Worm (Caenorhabditis elegans) whole organism, L1 larva: ENCODE data around the gene mct-6.
A peak's percentile ranks its signal among the peaks of the same experiment; 100 is the strongest.

ENCODE experiments used
- C04F5.9 ChIP-seq: sonication (generic microtip); optimal IDR thresholded peaks from 2 replicates; lab custom pipeline; 2016; ENCODE audit warnings: missing genetic modification characterization, missing compliant biosample characterization
- aha-1 ChIP-seq: fragments of 150-350 bp; optimal IDR thresholded peaks from 2 replicates; lab custom pipeline; 2014; ENCODE audit warnings: missing biosample characterization, missing genetic modification characterization
- alr-1 ChIP-seq: fragments of 200-800 bp; sonication (Bioruptor generic); optimal IDR thresholded peaks from 2 replicates; lab custom pipeline; 2018; ENCODE audit warnings: borderline replicate concordance, mild to moderate bottlenecking, missing genetic modification characterization, missing compliant biosample characterization
- ama-1 ChIP-seq: fragments of 150-350 bp; optimal IDR thresholded peaks from 2 replicates; lab custom pipeline; 2014
- blmp-1 ChIP-seq: fragments of 150-350 bp; optimal IDR thresholded peaks from 2 replicates; lab custom pipeline; 2014; ENCODE audit warnings: missing biosample characterization, missing genetic modification characterization
- ceh-63 ChIP-seq: fragments of 200-800 bp; sonication (Bioruptor generic); optimal IDR thresholded peaks from 2 replicates; lab custom pipeline; 2018; ENCODE audit warnings: mild to moderate bottlenecking, missing genetic modification characterization, missing compliant biosample characterization
- ceh-8 ChIP-seq: fragments of 200-800 bp; sonication (Bioruptor generic); optimal IDR thresholded peaks from 2 replicates; lab custom pipeline; 2018; ENCODE audit warnings: mild to moderate bottlenecking, missing genetic modification characterization, moderate library complexity, missing compliant biosample characterization
- ceh-88 ChIP-seq: fragments of 200-800 bp; sonication (Bioruptor generic); IDR thresholded peaks from 2 replicates; pipeline ENCODE4 v1.3.6; 2022; ENCODE audit warnings: missing genetic modification characterization, missing compliant biosample characterization
- ceh-90 ChIP-seq: sonication (generic microtip); optimal IDR thresholded peaks from 2 replicates; lab custom pipeline; 2016; ENCODE audit warnings: missing genetic modification characterization, missing compliant biosample characterization
- ces-1 ChIP-seq: fragments of 150-350 bp; optimal IDR thresholded peaks from 2 replicates; lab custom pipeline; 2014; ENCODE audit warnings: missing biosample characterization, missing genetic modification reagents, missing genetic modification characterization
- elt-2 ChIP-seq: sonication (generic microtip); optimal IDR thresholded peaks from 2 replicates; lab custom pipeline; 2016; ENCODE audit warnings: missing genetic modification characterization, mild to moderate bottlenecking, inconsistent platforms, missing compliant biosample characterization, missing genetic modification reagents
- elt-3 ChIP-seq, 6 experiments: fragments of 150-350 bp in 1 of 6; sonication (generic microtip); optimal IDR thresholded peaks; 2 replicates each; lab custom pipeline; 2017 to 2018; ENCODE audit warnings: missing biosample characterization in 6 of 6, missing genetic modification characterization in 6 of 6, inconsistent platforms in 1 of 6
- grh-1 ChIP-seq: fragments of 200-800 bp; sonication (Bioruptor generic); IDR thresholded peaks from 2 replicates; pipeline ENCODE4 v1.3.6; 2022; ENCODE audit warnings: missing genetic modification reagents, missing genetic modification characterization, missing compliant biosample characterization
- hlh-17 ChIP-seq: fragments of 200-800 bp; sonication (Bioruptor generic); optimal IDR thresholded peaks from 2 replicates; lab custom pipeline; 2018; ENCODE audit warnings: missing genetic modification characterization, mild to moderate bottlenecking, missing compliant biosample characterization, moderate library complexity, borderline replicate concordance
- irx-1 ChIP-seq: sonication (generic microtip); optimal IDR thresholded peaks from 2 replicates; lab custom pipeline; 2016; ENCODE audit warnings: missing genetic modification characterization, missing compliant biosample characterization
- jun-1 ChIP-seq: fragments of 150-350 bp; optimal IDR thresholded peaks from 2 replicates; lab custom pipeline; 2014; ENCODE audit warnings: missing biosample characterization, missing genetic modification reagents, missing genetic modification characterization
- lin-13 ChIP-seq: fragments of 150-350 bp; optimal IDR thresholded peaks from 2 replicates; lab custom pipeline; 2014; ENCODE audit warnings: missing biosample characterization, missing genetic modification reagents, missing genetic modification characterization
- lin-14 ChIP-seq: fragments of 200-800 bp; sonication (Bioruptor generic); optimal IDR thresholded peaks from 2 replicates; lab custom pipeline; 2018; ENCODE audit warnings: mild to moderate bottlenecking, missing genetic modification characterization, moderate library complexity, missing compliant biosample characterization
- lin-15B ChIP-seq: fragments of 150-350 bp; sonication (generic microtip); optimal IDR thresholded peaks from 3 replicates; lab custom pipeline; 2014; ENCODE audit warnings: missing biosample characterization, missing genetic modification characterization
- lin-35 ChIP-seq, 2 experiments: fragments of 150-350 bp; optimal IDR thresholded peaks; 2 replicates each; lab custom pipeline; 2014; ENCODE audit warnings: missing biosample characterization in 2 of 2, missing genetic modification characterization in 2 of 2, missing genetic modification reagents in 2 of 2
- lin-39 ChIP-seq: fragments of 150-350 bp; optimal IDR thresholded peaks from 2 replicates; lab custom pipeline; 2014; ENCODE audit warnings: missing biosample characterization, missing genetic modification reagents, missing genetic modification characterization
- mab-9 ChIP-seq: fragments of 200-800 bp; sonication (Bioruptor generic); IDR thresholded peaks from 2 replicates; pipeline ENCODE4 v1.3.6; 2022; ENCODE audit warnings: missing genetic modification reagents, missing genetic modification characterization, missing compliant biosample characterization
- mef-2 ChIP-seq: fragments of 150-350 bp; optimal IDR thresholded peaks from 2 replicates; lab custom pipeline; 2014; ENCODE audit warnings: missing biosample characterization, missing genetic modification characterization
- mep-1 ChIP-seq: fragments of 150-350 bp; optimal IDR thresholded peaks from 2 replicates; lab custom pipeline; 2014; ENCODE audit warnings: missing biosample characterization, missing genetic modification characterization
- nhr-11 ChIP-seq: fragments of 150-350 bp; optimal IDR thresholded peaks from 2 replicates; lab custom pipeline; 2014; ENCODE audit warnings: missing biosample characterization, missing genetic modification characterization
- nhr-12 ChIP-seq: sonication (generic microtip); optimal IDR thresholded peaks from 2 replicates; lab custom pipeline; 2017; ENCODE audit warnings: missing biosample characterization, missing genetic modification characterization
- nhr-20 ChIP-seq: sonication (generic microtip); optimal IDR thresholded peaks from 2 replicates; lab custom pipeline; 2016; ENCODE audit warnings: mild to moderate bottlenecking, missing genetic modification characterization, missing compliant biosample characterization
- nhr-237 ChIP-seq: fragments of 150-350 bp; optimal IDR thresholded peaks from 2 replicates; lab custom pipeline; 2014; ENCODE audit warnings: missing biosample characterization, missing genetic modification characterization
- nhr-71 ChIP-seq: sonication (generic microtip); optimal IDR thresholded peaks from 2 replicates; lab custom pipeline; 2016; ENCODE audit warnings: mild to moderate bottlenecking, missing genetic modification characterization, moderate library complexity, missing compliant biosample characterization
- nhr-77 ChIP-seq: fragments of 150-350 bp; optimal IDR thresholded peaks from 2 replicates; lab custom pipeline; 2014; ENCODE audit warnings: missing biosample characterization, missing genetic modification characterization
- nhr-84 ChIP-seq: sonication (generic microtip); optimal IDR thresholded peaks from 2 replicates; lab custom pipeline; 2017; ENCODE audit warnings: missing biosample characterization, missing genetic modification characterization
- nhr-85 ChIP-seq: sonication (generic microtip); peaks from one replicate; lab custom pipeline; 2016; ENCODE audit warnings: missing genetic modification characterization, inconsistent platforms, missing compliant biosample characterization
- rnt-1 ChIP-seq: sonication (generic microtip); optimal IDR thresholded peaks from 2 replicates; lab custom pipeline; 2016; ENCODE audit warnings: mild to moderate bottlenecking, missing genetic modification characterization, moderate library complexity, missing compliant biosample characterization
- skn-1 ChIP-seq: fragments of 150-350 bp; optimal IDR thresholded peaks from 2 replicates; lab custom pipeline; 2014; ENCODE audit warnings: missing biosample characterization, missing genetic modification characterization
- snpc-4 ChIP-seq: fragments of 150-350 bp; optimal IDR thresholded peaks from 2 replicates; lab custom pipeline; 2014; ENCODE audit warnings: missing biosample characterization, missing genetic modification characterization
- snu-23 ChIP-seq: sonication (generic microtip); optimal IDR thresholded peaks from 2 replicates; lab custom pipeline; 2016; ENCODE audit warnings: missing genetic modification characterization, missing compliant biosample characterization
- sptf-1 ChIP-seq: fragments of 150-350 bp; optimal IDR thresholded peaks from 2 replicates; lab custom pipeline; 2014; ENCODE audit warnings: missing biosample characterization, missing genetic modification characterization
- tbx-2 ChIP-seq: sonication (generic microtip); optimal IDR thresholded peaks from 2 replicates; lab custom pipeline; 2016; ENCODE audit warnings: missing genetic modification characterization, missing compliant biosample characterization
- tlp-1 ChIP-seq: fragments of 150-350 bp; optimal IDR thresholded peaks from 2 replicates; lab custom pipeline; 2014; ENCODE audit warnings: missing biosample characterization, missing genetic modification characterization
- unc-130 ChIP-seq: fragments of 150-350 bp; optimal IDR thresholded peaks from 2 replicates; lab custom pipeline; 2017; ENCODE audit warnings: missing biosample characterization, missing genetic modification characterization, inconsistent platforms
- unc-30 ChIP-seq: sonication (generic microtip); optimal IDR thresholded peaks from 2 replicates; lab custom pipeline; 2017; ENCODE audit warnings: missing biosample characterization, missing genetic modification characterization
- unc-86 ChIP-seq: sonication (generic microtip); optimal IDR thresholded peaks from 2 replicates; lab custom pipeline; 2016; ENCODE audit warnings: missing genetic modification characterization, missing compliant biosample characterization
- xbp-1 ChIP-seq: sonication (generic microtip); optimal IDR thresholded peaks from 2 replicates; lab custom pipeline; 2016; ENCODE audit warnings: missing genetic modification characterization, missing compliant biosample characterization
- zip-4 ChIP-seq: fragments of 200-800 bp; sonication (Bioruptor generic); optimal IDR thresholded peaks from 2 replicates; lab custom pipeline; 2018; ENCODE audit warnings: mild to moderate bottlenecking, missing genetic modification characterization, moderate library complexity, missing compliant biosample characterization
- ztf-11 ChIP-seq, 2 experiments: sonication (generic microtip); optimal IDR thresholded peaks; 2 replicates each; lab custom pipeline; 2016 to 2017; ENCODE audit warnings: missing genetic modification characterization in 2 of 2, missing biosample characterization in 1 of 2, missing compliant biosample characterization in 1 of 2
- ztf-4 ChIP-seq: fragments of 150-350 bp; optimal IDR thresholded peaks from 2 replicates; lab custom pipeline; 2014; ENCODE audit warnings: missing biosample characterization, missing genetic modification characterization

Gene mct-6

ce11 chrX:16786021-16786488, 15.8 kb upstream of the mct-6 start, which contains the start of gene T01C8.2 (continued):
- TF ChIP-seq grh-1 (peak; percentile 38; the same call in 1 of the 2 replicates), ama-1 (lab: Kevin White, UChicago) (no peak), ces-1 (GFP tag; lab: Kevin White, UChicago) (no peak), nhr-237 (tag; lab: Kevin White, UChicago) (no peak), ceh-63 (GFP tag; lab: Kevin White, UChicago) (no peak), hlh-17 (GFP tag; lab: Kevin White, UChicago) (no peak), ztf-11 (tag; optimal IDR thresholded peaks at IDR 0.05; lab: Kevin White, UChicago) (no peak), ztf-4 (tag; lab: Kevin White, UChicago) (no peak), aha-1 (tag; lab: Kevin White, UChicago) (no peak), snpc-4 (tag; lab: Kevin White, UChicago) (no peak), mep-1 (peak; percentile 68), zip-4 (GFP tag; lab: Kevin White, UChicago) (no peak), tbx-2 (tag; lab: Kevin White, UChicago) (peak; percentile 18), nhr-71 (tag; lab: Kevin White, UChicago) (peak; percentile 58), nhr-20 (tag; lab: Kevin White, UChicago) (peak; percentile 63), lin-39 (no peak), skn-1 (tag; lab: Kevin White, UChicago) (no peak)
- TF ChIP-seq, all 84 proteins: peak for 20

ce11 chrX:16784038-16784437, 13.7 kb upstream of the mct-6 start:
- TF ChIP-seq lin-39 = no peak
- peak; percentile 35 for TF ChIP-seq nhr-20 (tag; lab: Kevin White, UChicago)
- no peak for TF ChIP-seq nhr-11
- TF ChIP-seq nhr-85 = peak; percentile 84
- peak; percentile 48 for TF ChIP-seq snu-23 (GFP tag; lab: Kevin White, UChicago)
- peak; percentile 53 for TF ChIP-seq lin-14 (GFP tag; lab: Kevin White, UChicago)
- no peak for TF ChIP-seq ceh-88 (GFP tag; lab: Robert Waterston, UW)
- TF ChIP-seq blmp-1 (tag; lab: Kevin White, UChicago) = peak; percentile 69
- TF ChIP-seq nhr-71 (tag; lab: Kevin White, UChicago) = peak; percentile 14
- peak; percentile 36 for TF ChIP-seq mep-1
- peak in 2 of 6 experiments; percentile 33 to 67 for TF ChIP-seq elt-3 (tag; optimal IDR thresholded peaks at IDR 0.05; lab: Kevin White, UChicago)

- TF ChIP-seq xbp-1 (tag; lab: Kevin White, UChicago) (no peak), lin-13 (GFP tag; lab: Kevin White, UChicago) (no peak), unc-86 (tag; lab: Kevin White, UChicago) (no peak), sptf-1 (tag; lab: Kevin White, UChicago) (no peak), ceh-8 (GFP tag; lab: Kevin White, UChicago) (no peak), nhr-84 (tag; lab: Kevin White, UChicago) (no peak), ceh-63 (GFP tag; lab: Kevin White, UChicago) (no peak)
These were observed 12.5 kb upstream of the mct-6 start, which contains the start of gene T01C8.3 for ce11 chrX:16782797-16783259. Gene T01C8.3, minus strand, starts transcription at chrX:16783209.

- TF ChIP-seq elt-3 (tag; optimal IDR thresholded peaks at IDR 0.05; lab: Kevin White, UChicago) (peak in 3 of 6 experiments; percentile 59 to 76 (median 68)), mep-1 (no peak), unc-30 (no peak), ceh-90 (tag; lab: Kevin White, UChicago) (no peak), alr-1 (tag; lab: Kevin White, UChicago) (no peak), tbx-2 (tag; lab: Kevin White, UChicago) (no peak), lin-15B (no peak), nhr-71 (tag; lab: Kevin White, UChicago) (peak; percentile 38), elt-2 (tag; lab: Kevin White, UChicago) (peak; percentile 80), tlp-1 (tag; lab: Kevin White, UChicago) (no peak), ama-1 (lab: Kevin White, UChicago) (no peak), unc-130 (no peak), rnt-1 (tag; lab: Kevin White, UChicago) (no peak), irx-1 (no peak), mab-9 (no peak), C04F5.9 (no peak), mef-2 (no peak), ztf-4 (tag; lab: Kevin White, UChicago) (no peak), lin-14 (GFP tag; lab: Kevin White, UChicago) (peak; percentile 74), jun-1 (no peak), nhr-12 (tag; lab: Kevin White, UChicago) (no peak), nhr-77 (tag; lab: Kevin White, UChicago) (no peak), lin-35 (GFP tag; optimal IDR thresholded peaks at IDR 0.05; lab: Kevin White, UChicago) (peak in 1 of 2 experiments; percentile 14), nhr-11 (no peak), blmp-1 (tag; lab: Kevin White, UChicago) (peak; percentile 88)
These were observed 5.1 kb upstream of the mct-6 start for ce11 chrX:16775335-16775835.
